Fruit fly (Drosophila melanogaster) whole organism, wandering third instar larva: Measurements from ENCODE around the gene CG15546.

Experiments used
- Abd-B ChIP-seq: fragments of >200 bp; optimal IDR thresholded peaks from 2 replicates; lab custom pipeline; 2017; ENCODE audit warnings: missing biosample characterization, missing genetic modification characterization
- CG32264 ChIP-seq: fragments of 200-800 bp; sonication (Bioruptor generic); optimal IDR thresholded peaks from 2 replicates; lab custom pipeline; 2016; ENCODE audit warnings: missing biosample characterization, missing genetic modification characterization
- CG9705 ChIP-seq: fragments of 200-800 bp; sonication (Bioruptor generic); optimal IDR thresholded peaks from 2 replicates; lab custom pipeline; 2018; ENCODE audit warnings: missing biosample characterization, mild to moderate bottlenecking, missing genetic modification characterization
- CrebA ChIP-seq: fragments of 200-800 bp; sonication (Bioruptor generic); optimal IDR thresholded peaks from 2 replicates; lab custom pipeline; 2016; ENCODE audit warnings: missing biosample characterization, mild to moderate bottlenecking, missing genetic modification characterization, borderline replicate concordance
- Dfd ChIP-seq: fragments of >200 bp; optimal IDR thresholded peaks from 2 replicates; lab custom pipeline; 2017; ENCODE audit warnings: missing biosample characterization, missing genetic modification characterization
- Dif ChIP-seq: fragments of 200-275, 200-300 bp; sonication (Bioruptor generic); optimal IDR thresholded peaks from 2 replicates; lab custom pipeline; 2018; ENCODE audit warnings: missing biosample characterization, missing genetic modification characterization; ENCODE audit not compliant: partially characterized antibody
- GATAd ChIP-seq: sonication (Bioruptor generic); optimal IDR thresholded peaks from 2 replicates; lab custom pipeline; 2016; ENCODE audit warnings: missing biosample characterization, missing genetic modification characterization
- HLH106 ChIP-seq: fragments of 200-800 bp; optimal IDR thresholded peaks from 3 replicates; lab custom pipeline; 2019; ENCODE audit warnings: missing biosample characterization, mild to moderate bottlenecking, missing genetic modification characterization, moderate library complexity
- Hnf4 ChIP-seq: fragments of 200-800 bp; sonication (Bioruptor generic); optimal IDR thresholded peaks from 2 replicates; lab custom pipeline; 2016; ENCODE audit warnings: missing biosample characterization, mild to moderate bottlenecking, missing genetic modification characterization
- Hr78 ChIP-seq: fragments of >200 bp; optimal IDR thresholded peaks from 2 replicates; lab custom pipeline; 2017; ENCODE audit warnings: missing biosample characterization, missing genetic modification characterization
- Hr83 ChIP-seq: fragments of 200-300 bp; sonication (Bioruptor generic); optimal IDR thresholded peaks from 2 replicates; lab custom pipeline; 2016; ENCODE audit warnings: missing biosample characterization, mild to moderate bottlenecking, missing genetic modification characterization, moderate library complexity; ENCODE audit not compliant: poor library complexity, severe bottlenecking
- Jra ChIP-seq: sonication (Bioruptor generic); optimal IDR thresholded peaks from 2 replicates; lab custom pipeline; 2016; ENCODE audit warnings: missing biosample characterization, missing genetic modification characterization
- Mio ChIP-seq: sonication (Bioruptor generic); optimal IDR thresholded peaks from 2 replicates; lab custom pipeline; 2016; ENCODE audit warnings: missing biosample characterization, missing genetic modification characterization
- Myc ChIP-seq: fragments of >200 bp; optimal IDR thresholded peaks from 2 replicates; lab custom pipeline; 2017
- N ChIP-seq: fragments of >200 bp; optimal IDR thresholded peaks from 2 replicates; lab custom pipeline; 2018; ENCODE audit warnings: missing biosample characterization, missing external identifiers, missing genetic modification characterization
- OdsH ChIP-seq: fragments of 200-800 bp; sonication (Bioruptor generic); optimal IDR thresholded peaks from 2 replicates; lab custom pipeline; 2016; ENCODE audit warnings: missing biosample characterization, mild to moderate bottlenecking, missing genetic modification characterization
- Rel ChIP-seq, 2 experiments: fragments of 200-800 bp; sonication (Bioruptor generic) in 1 of 2; optimal IDR thresholded peaks; 2 replicates in 1 of 2; 3 replicates in 1 of 2; lab custom pipeline; 2016 to 2019; ENCODE audit warnings: mild to moderate bottlenecking in 2 of 2, missing biosample characterization in 2 of 2, missing genetic modification characterization in 2 of 2, moderate library complexity in 1 of 2
- Sp1 ChIP-seq: fragments of 200-800 bp; sonication (Bioruptor generic); optimal IDR thresholded peaks from 3 replicates; lab custom pipeline; 2019; ENCODE audit warnings: missing biosample characterization, mild to moderate bottlenecking, missing genetic modification characterization, moderate library complexity
- Vsx2 ChIP-seq: fragments of 200-300, 225-300 bp; sonication (Bioruptor generic); optimal IDR thresholded peaks from 2 replicates; lab custom pipeline; 2018; ENCODE audit warnings: missing biosample characterization, missing genetic modification characterization; ENCODE audit not compliant: partially characterized antibody
- br ChIP-seq: fragments of 200-800 bp; sonication (Bioruptor generic); optimal IDR thresholded peaks from 2 replicates; lab custom pipeline; 2016; ENCODE audit warnings: missing biosample characterization, missing genetic modification characterization
- brk ChIP-seq: fragments of 200-800 bp; sonication (Bioruptor generic); optimal IDR thresholded peaks from 2 replicates; lab custom pipeline; 2016; ENCODE audit warnings: missing biosample characterization, mild to moderate bottlenecking, missing genetic modification characterization
- dl ChIP-seq, 2 experiments: fragments of 175-275, 200-275 bp in 1 of 2; fragments of 200-275 bp in 1 of 2; sonication (Bioruptor generic); optimal IDR thresholded peaks; lab custom pipeline; 2018; ENCODE audit warnings: mild to moderate bottlenecking in 2 of 2, missing biosample characterization in 2 of 2, missing genetic modification characterization in 2 of 2, moderate library complexity in 2 of 2; ENCODE audit not compliant: partially characterized antibody in 2 of 2, insufficient read depth in 1 of 2
- dmrt93B ChIP-seq: fragments of 200-800 bp; sonication (Bioruptor generic); optimal IDR thresholded peaks from 2 replicates; lab custom pipeline; 2018; ENCODE audit warnings: missing biosample characterization, mild to moderate bottlenecking, missing genetic modification characterization
- dsf ChIP-seq: sonication (Bioruptor generic); optimal IDR thresholded peaks from 2 replicates; lab custom pipeline; 2016; ENCODE audit warnings: missing biosample characterization, missing genetic modification characterization, borderline replicate concordance
- ey ChIP-seq: fragments of 200-800 bp; sonication (Bioruptor generic); optimal IDR thresholded peaks from 2 replicates; lab custom pipeline; 2016; ENCODE audit warnings: missing biosample characterization, missing genetic modification characterization
- foxo ChIP-seq, 2 experiments: fragments of 200-800 bp; sonication (Bioruptor generic); optimal IDR thresholded peaks; 2 replicates in 1 of 2; 3 replicates in 1 of 2; lab custom pipeline; 2016 to 2017; ENCODE audit warnings: missing biosample characterization in 2 of 2, missing genetic modification characterization in 2 of 2
- fru ChIP-seq: fragments of 200-800 bp; sonication (Bioruptor generic); optimal IDR thresholded peaks from 3 replicates; lab custom pipeline; 2016; ENCODE audit warnings: missing biosample characterization, mild to moderate bottlenecking, missing genetic modification characterization
- h ChIP-seq: fragments of 200-800 bp; sonication (Bioruptor generic); optimal IDR thresholded peaks from 3 replicates; lab custom pipeline; 2016; ENCODE audit warnings: missing biosample characterization, mild to moderate bottlenecking, missing genetic modification characterization
- jim ChIP-seq: fragments of 175-275, 200-325 bp; sonication (Bioruptor generic); optimal IDR thresholded peaks from 2 replicates; lab custom pipeline; 2016; ENCODE audit warnings: missing biosample characterization, mild to moderate bottlenecking, missing genetic modification characterization
- lola ChIP-seq: fragments of >200 bp; optimal IDR thresholded peaks from 2 replicates; lab custom pipeline; 2017; ENCODE audit warnings: missing biosample characterization, missing genetic modification characterization
- pan ChIP-seq: fragments of >200 bp; optimal IDR thresholded peaks from 2 replicates; lab custom pipeline; 2017
- psq ChIP-seq: fragments of 200-800 bp; sonication (Bioruptor generic); optimal IDR thresholded peaks from 3 replicates; lab custom pipeline; 2017; ENCODE audit warnings: missing biosample characterization, mild to moderate bottlenecking, missing genetic modification characterization, moderate library complexity
- sage ChIP-seq: fragments of 200-800 bp; sonication (Bioruptor generic); optimal IDR thresholded peaks from 2 replicates; lab custom pipeline; 2016; ENCODE audit warnings: missing biosample characterization, mild to moderate bottlenecking, missing genetic modification characterization
- sv ChIP-seq: fragments of 200-800 bp; sonication (Bioruptor generic); optimal IDR thresholded peaks from 3 replicates; lab custom pipeline; 2016; ENCODE audit warnings: missing biosample characterization, missing genetic modification characterization
- tai ChIP-seq: sonication (Bioruptor generic); optimal IDR thresholded peaks from 2 replicates; lab custom pipeline; 2016; ENCODE audit warnings: missing biosample characterization, missing genetic modification characterization
- usp ChIP-seq: fragments of >200 bp; optimal IDR thresholded peaks from 2 replicates; lab custom pipeline; 2017; ENCODE audit warnings: missing biosample characterization, missing genetic modification characterization
- woc ChIP-seq: sonication (Bioruptor generic); optimal IDR thresholded peaks from 2 replicates; lab custom pipeline; 2016; ENCODE audit warnings: missing biosample characterization, mild to moderate bottlenecking, missing genetic modification characterization

Gene CG15546

DNA sequence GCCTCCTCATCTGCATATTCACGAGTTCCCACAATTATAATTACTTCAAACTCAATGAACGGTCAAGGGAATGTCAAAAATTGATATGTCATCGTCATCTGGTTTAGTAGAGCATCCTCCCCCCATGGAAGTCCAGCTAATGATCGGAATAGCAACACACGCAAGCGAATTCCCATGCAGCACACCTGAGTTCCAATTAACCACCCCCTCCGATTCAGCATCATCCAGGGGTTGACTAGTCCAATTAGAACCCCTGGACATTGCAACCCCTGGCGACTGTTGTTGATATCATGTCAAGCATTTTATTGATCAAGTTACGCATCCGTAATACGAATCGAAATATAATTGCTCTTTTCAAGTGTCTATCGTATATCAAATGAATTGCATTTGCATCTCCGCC is 25.5 kb downstream of the CG15546 start:
- no peak for TF ChIP-seq CG9705 (GFP tag; lab: Kevin White, UChicago)
- TF ChIP-seq OdsH (GFP tag; lab: Kevin White, UChicago), result no peak
- no peak for TF ChIP-seq Abd-B
- no peak for TF ChIP-seq Hr83
- TF ChIP-seq Hnf4, result no peak
- no peak for TF ChIP-seq Sp1
- no peak for TF ChIP-seq pan (lab: Kevin White, UChicago)
- TF ChIP-seq jim (GFP tag; lab: Kevin White, UChicago), result no peak
- TF ChIP-seq Myc, result no peak
- TF ChIP-seq Jra, result no peak
- TF ChIP-seq br (GFP tag; lab: Kevin White, UChicago), result no peak
- TF ChIP-seq foxo (GFP tag; optimal IDR thresholded peaks at IDR 0.05; lab: Kevin White, UChicago), result no peak
- TF ChIP-seq sv (GFP tag; lab: Kevin White, UChicago), result no peak
- no peak for TF ChIP-seq sage (GFP tag; lab: Kevin White, UChicago)
- no peak for TF ChIP-seq h (GFP tag; lab: Kevin White, UChicago)
- TF ChIP-seq usp (GFP tag; lab: Kevin White, UChicago), result no peak

- no peak for TF ChIP-seq jim (GFP tag; lab: Kevin White, UChicago)
- no peak for TF ChIP-seq Dfd (GFP tag; lab: Kevin White, UChicago)
- TF ChIP-seq dl (GFP tag; optimal IDR thresholded peaks at IDR 0.05; lab: Kevin White, UChicago; ENCODE audit: insufficient read depth in 1 of 2, partially characterized antibody in 2 of 2), result no peak
- TF ChIP-seq OdsH (GFP tag; lab: Kevin White, UChicago), result no peak
- no peak for TF ChIP-seq Mio (GFP tag; lab: Kevin White, UChicago)
- no peak for TF ChIP-seq Hr78 (GFP tag; lab: Kevin White, UChicago)
- no peak for TF ChIP-seq usp (GFP tag; lab: Kevin White, UChicago)
- no peak for TF ChIP-seq pan (lab: Kevin White, UChicago)
- no peak for TF ChIP-seq br (GFP tag; lab: Kevin White, UChicago)
- TF ChIP-seq Hr83, result no peak
- TF ChIP-seq CrebA, result no peak
- TF ChIP-seq sage (GFP tag; lab: Kevin White, UChicago), result no peak
- TF ChIP-seq Vsx2, result no peak
- TF ChIP-seq Hnf4, result no peak
- TF ChIP-seq lola (GFP tag; lab: Kevin White, UChicago), result no peak
- no peak for TF ChIP-seq GATAd
- no peak for TF ChIP-seq Myc
- no peak for TF ChIP-seq foxo (GFP tag; optimal IDR thresholded peaks at IDR 0.05; lab: Kevin White, UChicago)
- TF ChIP-seq N (GFP tag; lab: Kevin White, UChicago), result no peak
Observed at dm6 chr3R:30849473-30850145, 26.4 kb downstream of the CG15546 start.

DNA sequence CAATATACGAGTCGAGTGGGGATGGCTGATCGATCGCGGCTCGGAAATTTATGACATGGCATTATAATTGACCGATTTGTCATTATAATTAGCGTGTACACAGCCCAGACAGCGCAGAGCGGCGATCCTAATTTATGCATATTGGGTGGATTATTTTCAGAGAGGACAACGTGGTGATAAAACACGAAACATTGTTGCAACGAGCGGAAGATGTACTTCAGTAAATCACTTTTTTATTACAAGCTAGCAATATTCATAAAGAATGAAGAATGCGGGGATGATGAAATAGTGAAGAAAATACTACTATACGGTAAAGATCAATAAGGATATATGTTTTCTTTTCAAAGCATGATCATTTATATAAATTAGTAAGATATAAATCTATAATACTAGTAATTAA is 31.6 kb downstream of the CG15546 start:
- TF ChIP-seq CrebA (no peak), OdsH (GFP tag; lab: Kevin White, UChicago) (no peak), Dif (no peak), HLH106 (no peak), Sp1 (no peak), dsf (no peak), Dfd (GFP tag; lab: Kevin White, UChicago) (no peak), tai (GFP tag; lab: Kevin White, UChicago) (no peak), br (GFP tag; lab: Kevin White, UChicago) (no peak), N (GFP tag; lab: Kevin White, UChicago) (no peak), Hnf4 (no peak)

dm6 chr3R:30843709-30844108 is 32.3 kb downstream of the CG15546 start:
- TF ChIP-seq h (GFP tag; lab: Kevin White, UChicago) (no peak), CG9705 (GFP tag; lab: Kevin White, UChicago) (no peak), CG32264 (GFP tag; lab: Kevin White, UChicago) (no peak), sv (GFP tag; lab: Kevin White, UChicago) (no peak), br (GFP tag; lab: Kevin White, UChicago) (no peak), tai (GFP tag; lab: Kevin White, UChicago) (no peak), N (GFP tag; lab: Kevin White, UChicago) (no peak), Dif (no peak), Jra (no peak), dsf (no peak), Dfd (GFP tag; lab: Kevin White, UChicago) (no peak), dmrt93B (no peak), HLH106 (peak; percentile 36), jim (GFP tag; lab: Kevin White, UChicago) (no peak), woc (no peak), Rel (GFP tag; optimal IDR thresholded peaks at IDR 0.05; lab: Kevin White, UChicago) (no peak), Rel (tag; optimal IDR thresholded peaks at IDR 0.05; lab: Kevin White, UChicago) (no peak), Mio (GFP tag; lab: Kevin White, UChicago) (no peak), foxo (GFP tag; optimal IDR thresholded peaks at IDR 0.05; lab: Kevin White, UChicago) (peak in 1 of 2 experiments; percentile 16), Vsx2 (no peak), sage (GFP tag; lab: Kevin White, UChicago) (no peak), Sp1 (no peak), Hr78 (GFP tag; lab: Kevin White, UChicago) (no peak), psq (GFP tag; lab: Kevin White, UChicago) (no peak), brk (GFP tag; lab: Kevin White, UChicago) (no peak), pan (lab: Kevin White, UChicago) (no peak), Hnf4 (no peak), fru (GFP tag; lab: Kevin White, UChicago) (peak; percentile 45), dl (GFP tag; optimal IDR thresholded peaks at IDR 0.05; lab: Kevin White, UChicago; ENCODE audit: insufficient read depth in 1 of 2, partially characterized antibody in 2 of 2) (no peak), ey (GFP tag; lab: Kevin White, UChicago) (peak; percentile 5), GATAd (no peak), Abd-B (no peak), usp (GFP tag; lab: Kevin White, UChicago) (no peak)
- TF ChIP-seq, all 38 proteins: peak for 4
